Fruit fly (Drosophila melanogaster) whole organism, embryonic: ENCODE data around the gene CG14797.

Experiments
- Abd-B ChIP-seq: fragments of 200-800 bp; sonication (Bioruptor generic); optimal IDR thresholded peaks from 2 replicates; lab custom pipeline; 2018; ENCODE audit warnings: missing biosample characterization, mild to moderate bottlenecking, missing genetic modification characterization, moderate library complexity
- Atf6 ChIP-seq: fragments of 200-800 bp; sonication (Bioruptor generic); IDR thresholded peaks from 2 replicates; pipeline ENCODE4 v1.3.6; 2022; ENCODE audit warnings: missing biosample characterization, missing genetic modification characterization
- B-H1 ChIP-seq: fragments of 200-800 bp; sonication (Bioruptor generic); IDR thresholded peaks from 3 replicates; pipeline ENCODE4 v1.3.6; 2022; ENCODE audit warnings: missing biosample characterization, missing genetic modification characterization
- C15 ChIP-seq: fragments of 200-800 bp; sonication (Bioruptor generic); IDR thresholded peaks from 3 replicates; pipeline ENCODE4 v1.3.6; 2022; ENCODE audit warnings: missing biosample characterization, missing genetic modification characterization
- CG10979 ChIP-seq: fragments of 200-800 bp; sonication (Bioruptor generic); optimal IDR thresholded peaks from 2 replicates; lab custom pipeline; 2018; ENCODE audit warnings: missing biosample characterization, mild to moderate bottlenecking, missing genetic modification characterization, moderate library complexity
- CG11723 ChIP-seq: fragments of 200-800 bp; sonication (Bioruptor generic); optimal IDR thresholded peaks from 2 replicates; lab custom pipeline; 2017; ENCODE audit warnings: missing biosample characterization, mild to moderate bottlenecking, missing genetic modification characterization
- CG12659 ChIP-seq: fragments of 200-800 bp; sonication (Bioruptor generic); optimal IDR thresholded peaks from 3 replicates; lab custom pipeline; 2017; ENCODE audit warnings: mild to moderate bottlenecking, missing biosample characterization, missing genetic modification reagents, missing genetic modification characterization
- CG15601 ChIP-seq: fragments of 200-800 bp; sonication (Bioruptor generic); optimal IDR thresholded peaks from 3 replicates; lab custom pipeline; 2019; ENCODE audit warnings: missing biosample characterization, mild to moderate bottlenecking, missing genetic modification characterization, moderate library complexity
- CG1603 ChIP-seq: fragments of 200-800 bp; sonication (Bioruptor generic); optimal IDR thresholded peaks from 2 replicates; lab custom pipeline; 2019; ENCODE audit warnings: missing biosample characterization, mild to moderate bottlenecking, missing genetic modification characterization, moderate library complexity
- CG16813 ChIP-seq: fragments of 200-800 bp; sonication (Bioruptor generic); IDR thresholded peaks from 3 replicates; pipeline ENCODE4 v1.3.6; 2022; ENCODE audit warnings: missing biosample characterization, missing genetic modification characterization; ENCODE audit not compliant: partially characterized antibody
- CG17829 ChIP-seq: fragments of 200-800 bp; optimal IDR thresholded peaks from 2 replicates; lab custom pipeline; 2019; ENCODE audit warnings: missing biosample characterization, mild to moderate bottlenecking, missing genetic modification characterization, moderate library complexity
- CG1832 ChIP-seq: fragments of 200-800 bp; sonication (Bioruptor generic); optimal IDR thresholded peaks from 2 replicates; lab custom pipeline; 2017; ENCODE audit warnings: missing biosample characterization, mild to moderate bottlenecking, missing genetic modification characterization, inconsistent platforms
- CG18599 ChIP-seq: fragments of 200-800 bp; sonication (Bioruptor generic); optimal IDR thresholded peaks from 3 replicates; lab custom pipeline; 2017; ENCODE audit warnings: missing biosample characterization, missing genetic modification characterization, mild to moderate bottlenecking, moderate library complexity, missing genetic modification reagents
- CG2120 ChIP-seq: fragments of 200-800 bp; sonication (Bioruptor generic); optimal IDR thresholded peaks from 3 replicates; lab custom pipeline; 2016; ENCODE audit warnings: missing biosample characterization, missing genetic modification characterization
- CG2678 ChIP-seq: fragments of 200-800 bp; sonication (Bioruptor generic); optimal IDR thresholded peaks from 3 replicates; lab custom pipeline; 2019; ENCODE audit warnings: missing biosample characterization, mild to moderate bottlenecking, missing genetic modification characterization, moderate library complexity
- CG3163 ChIP-seq: fragments of 200-800 bp; sonication (Bioruptor generic); optimal IDR thresholded peaks from 3 replicates; lab custom pipeline; 2016; ENCODE audit warnings: missing biosample characterization, missing genetic modification characterization
- CG3838 ChIP-seq: fragments of 200-800 bp; sonication (Bioruptor generic); optimal IDR thresholded peaks from 3 replicates; lab custom pipeline; 2016; ENCODE audit warnings: missing biosample characterization, missing genetic modification characterization
- CG42726 ChIP-seq: fragments of 200-800 bp; sonication (Bioruptor generic); IDR thresholded peaks from 2 replicates; pipeline ENCODE4 v1.3.6; 2022; ENCODE audit warnings: missing biosample characterization, missing genetic modification characterization; ENCODE audit not compliant: partially characterized antibody
- CG4424 ChIP-seq: fragments of 200-800 bp; sonication (Bioruptor generic); optimal IDR thresholded peaks from 3 replicates; lab custom pipeline; 2016; ENCODE audit warnings: missing biosample characterization, missing genetic modification characterization
- CG4617 ChIP-seq: fragments of 200-800 bp; sonication (Bioruptor generic); optimal IDR thresholded peaks from 3 replicates; lab custom pipeline; 2016; ENCODE audit warnings: missing biosample characterization, missing genetic modification characterization, borderline replicate concordance
- CG4854 ChIP-seq: fragments of 200-800 bp; sonication (Bioruptor generic); optimal IDR thresholded peaks from 2 replicates; lab custom pipeline; 2016; ENCODE audit warnings: missing biosample characterization, missing genetic modification characterization, inconsistent platforms
- CG5180 ChIP-seq: fragments of 200-800 bp; sonication (Bioruptor generic); optimal IDR thresholded peaks from 3 replicates; lab custom pipeline; 2017; ENCODE audit warnings: missing biosample characterization, missing genetic modification characterization, mild to moderate bottlenecking, moderate library complexity, missing genetic modification reagents
- CG6765 ChIP-seq: fragments of 200-800 bp; sonication (Bioruptor generic); optimal IDR thresholded peaks from 3 replicates; lab custom pipeline; 2017; ENCODE audit warnings: missing biosample characterization, mild to moderate bottlenecking, missing genetic modification characterization
- CG8281 ChIP-seq: fragments of 200-800 bp; sonication (Bioruptor generic); optimal IDR thresholded peaks from 2 replicates; lab custom pipeline; 2018; ENCODE audit warnings: missing biosample characterization, mild to moderate bottlenecking, missing genetic modification characterization, moderate library complexity
- CG8765 ChIP-seq: fragments of 200-800 bp; sonication (Bioruptor generic); IDR thresholded peaks from 2 replicates; pipeline ENCODE4 v1.3.6; 2022; ENCODE audit warnings: missing biosample characterization, missing genetic modification characterization
- E2f2 ChIP-seq: fragments of 200-800 bp; sonication (Bioruptor generic); IDR thresholded peaks from 2 replicates; pipeline ENCODE4 v1.3.6; 2022; ENCODE audit warnings: missing biosample characterization, missing genetic modification characterization
- GATAe ChIP-seq: fragments of 200-800 bp; sonication (Bioruptor generic); conservative IDR thresholded peaks from 2 replicates; pipeline ENCODE4 v1.3.6; 2022; ENCODE audit warnings: missing biosample characterization, missing genetic modification characterization
- Hand ChIP-seq: fragments of 200-800 bp; sonication (Bioruptor generic); optimal IDR thresholded peaks from 2 replicates; lab custom pipeline; 2017; ENCODE audit warnings: mild to moderate bottlenecking, missing biosample characterization, missing genetic modification reagents, missing genetic modification characterization
- Hr51 ChIP-seq, 2 experiments: fragments of 200-800 bp; sonication (Bioruptor generic); optimal IDR thresholded peaks; 2 replicates in 1 of 2; 3 replicates in 1 of 2; lab custom pipeline; 2016 to 2018; ENCODE audit warnings: missing biosample characterization in 2 of 2, missing genetic modification characterization in 2 of 2, mild to moderate bottlenecking in 1 of 2, moderate library complexity in 1 of 2
- Ptx1 ChIP-seq: fragments of 200-800 bp; sonication (Bioruptor generic); IDR thresholded peaks from 2 replicates; pipeline ENCODE4 v1.3.6; 2022; ENCODE audit warnings: missing biosample characterization, missing genetic modification characterization
- Rfx ChIP-seq: fragments of 200-800 bp; sonication (Bioruptor generic); IDR thresholded peaks from 2 replicates; pipeline ENCODE4 v1.3.6; 2022; ENCODE audit warnings: missing biosample characterization, missing genetic modification characterization
- Tbp ChIP-seq: fragments of >200 bp; optimal IDR thresholded peaks from 2 replicates; lab custom pipeline; 2018; ENCODE audit warnings: missing biosample characterization, missing genetic modification characterization
- Usf ChIP-seq: fragments of 200-800 bp; sonication (Bioruptor generic); optimal IDR thresholded peaks from 2 replicates; lab custom pipeline; 2017; ENCODE audit warnings: missing genotype, missing biosample characterization, missing genetic modification characterization
- Vsx1 ChIP-seq: fragments of 200-800 bp; sonication (Bioruptor generic); optimal IDR thresholded peaks from 2 replicates; lab custom pipeline; 2017; ENCODE audit warnings: missing biosample characterization, mild to moderate bottlenecking, missing genetic modification characterization, missing genetic modification reagents
- ase ChIP-seq: fragments of 200-800 bp; sonication (Bioruptor generic); IDR thresholded peaks from 3 replicates; pipeline ENCODE4 v1.3.6; 2022; ENCODE audit warnings: missing biosample characterization, missing genetic modification characterization
- az2 ChIP-seq: fragments of 200-800 bp; sonication (Bioruptor generic); optimal IDR thresholded peaks from 3 replicates; lab custom pipeline; 2016; ENCODE audit warnings: missing biosample characterization, missing genetic modification characterization
- bowl ChIP-seq: fragments of 200-800 bp; sonication (Bioruptor generic); IDR thresholded peaks from 2 replicates; pipeline ENCODE4 v1.3.6; 2022; ENCODE audit warnings: missing biosample characterization, missing genetic modification characterization
- bsh ChIP-seq, 2 experiments: fragments of 200-800 bp; sonication (Bioruptor generic); optimal IDR thresholded peaks; 2 replicates each; lab custom pipeline; 2017 to 2018; ENCODE audit warnings: mild to moderate bottlenecking in 2 of 2, missing biosample characterization in 2 of 2, missing genetic modification characterization in 2 of 2, moderate library complexity in 1 of 2
- ewg ChIP-seq: fragments of 200-800 bp; sonication (Bioruptor generic); optimal IDR thresholded peaks from 3 replicates; lab custom pipeline; 2017; ENCODE audit warnings: mild to moderate bottlenecking, missing biosample characterization, missing genetic modification reagents, missing genetic modification characterization
- fd64A ChIP-seq: fragments of 200-800 bp; sonication (Bioruptor generic); optimal IDR thresholded peaks from 3 replicates; lab custom pipeline; 2018; ENCODE audit warnings: missing biosample characterization, mild to moderate bottlenecking, missing genetic modification characterization
- fd96Cb ChIP-seq: fragments of 200-800 bp; sonication (Bioruptor generic); optimal IDR thresholded peaks from 2 replicates; lab custom pipeline; 2018; ENCODE audit warnings: missing biosample characterization, mild to moderate bottlenecking, missing genetic modification characterization, moderate library complexity
- gsb-n ChIP-seq: fragments of 200-800 bp; sonication (Bioruptor generic); optimal IDR thresholded peaks from 3 replicates; lab custom pipeline; 2018; ENCODE audit warnings: missing biosample characterization, mild to moderate bottlenecking, missing genetic modification characterization
- ind ChIP-seq: fragments of 200-800 bp; sonication (Bioruptor generic); optimal IDR thresholded peaks from 3 replicates; lab custom pipeline; 2016; ENCODE audit warnings: missing biosample characterization, missing genetic modification characterization
- pnt ChIP-seq: fragments of 200-800 bp; sonication (Bioruptor generic); optimal IDR thresholded peaks from 3 replicates; lab custom pipeline; 2016; ENCODE audit warnings: missing biosample characterization, missing genetic modification characterization
- repo ChIP-seq: fragments of 200-800 bp; sonication (Bioruptor generic); optimal IDR thresholded peaks from 2 replicates; lab custom pipeline; 2016; ENCODE audit warnings: missing biosample characterization, missing genetic modification characterization
- slbo ChIP-seq: fragments of 200-800 bp; sonication (Bioruptor generic); IDR thresholded peaks from 2 replicates; pipeline ENCODE4 v1.3.6; 2022; ENCODE audit warnings: missing biosample characterization, missing genetic modification characterization
- stc ChIP-seq: fragments of 200-800 bp; sonication (Bioruptor generic); IDR thresholded peaks from 2 replicates; pipeline ENCODE4 v1.3.6; 2022; ENCODE audit warnings: missing biosample characterization, missing genetic modification characterization
- trh ChIP-seq: fragments of 200-800 bp; sonication (Bioruptor generic); optimal IDR thresholded peaks from 2 replicates; lab custom pipeline; 2016; ENCODE audit warnings: missing biosample characterization, missing genetic modification characterization
- twi ChIP-seq: fragments of 200-800 bp; optimal IDR thresholded peaks from 2 replicates; lab custom pipeline; 2019; ENCODE audit warnings: missing biosample characterization, mild to moderate bottlenecking, missing genetic modification characterization, moderate library complexity
- zf30C ChIP-seq: fragments of 200-800 bp; sonication (Bioruptor generic); optimal IDR thresholded peaks from 3 replicates; lab custom pipeline; 2018; ENCODE audit warnings: missing biosample characterization, mild to moderate bottlenecking, missing genetic modification characterization

The CG14797 gene

DNA sequence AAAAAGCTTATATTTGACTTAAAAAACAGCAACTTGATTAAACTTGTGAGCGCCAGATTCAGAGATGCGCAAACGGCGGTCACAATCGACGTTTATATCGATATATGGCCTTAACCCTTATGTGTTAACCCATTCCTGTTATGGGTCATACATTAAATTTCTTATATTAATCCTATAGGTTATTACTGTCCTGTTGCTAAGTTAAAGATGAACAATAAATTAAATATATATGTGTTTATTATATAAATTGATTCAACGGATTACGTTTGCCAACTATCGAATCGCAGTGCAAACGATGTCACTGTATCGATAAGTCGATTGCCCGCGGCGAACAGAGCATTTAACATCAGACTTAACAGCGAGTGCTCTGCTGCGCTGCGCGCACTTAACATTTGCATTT is 12.2 kb upstream of the CG14797 start, which contains the start of the genes CG3740 and hfw (continued):
- TF ChIP-seq C15 (GFP tag; lab: Robert Waterston, UW) (peak; percentile 23; the same call in 1 of the 3 replicates), zf30C (GFP tag; lab: Kevin White, UChicago) (no peak), ewg (GFP tag; lab: Kevin White, UChicago) (peak; percentile 67), ind (GFP tag; lab: Kevin White, UChicago) (peak; percentile 75), CG3163 (no peak), Hand (GFP tag; lab: Kevin White, UChicago) (no peak), Rfx (GFP tag; lab: Robert Waterston, UW) (peak; percentile 85), Atf6 (GFP tag; lab: Robert Waterston, UW) (peak; percentile 64; the same call in 1 of the 2 replicates), CG2678 (tag; lab: Kevin White, UChicago) (no peak), CG3838 (GFP tag; lab: Kevin White, UChicago) (no peak), slbo (GFP tag; lab: Robert Waterston, UW) (peak; percentile 90), CG4424 (GFP tag; lab: Kevin White, UChicago) (peak; percentile 73), Abd-B (GFP tag; lab: Kevin White, UChicago) (peak; percentile 73), CG5180 (peak; percentile 0), CG15601 (no peak), Hr51 (GFP tag; optimal IDR thresholded peaks at IDR 0.05; lab: Kevin White, UChicago) (peak; percentile 22 to 66), CG1603 (tag; lab: Kevin White, UChicago) (no peak), B-H1 (GFP tag; lab: Robert Waterston, UW) (peak; percentile 48; the same call in 2 of the 3 replicates), az2 (GFP tag; lab: Kevin White, UChicago) (peak; percentile 63), CG4617 (GFP tag; lab: Kevin White, UChicago) (peak; percentile 8), stc (GFP tag; lab: Robert Waterston, UW) (0 out of 2 replicates have a peak, but pooled peaks have one; percentile 44), CG10979 (tag; lab: Kevin White, UChicago) (peak; percentile 55), CG2120 (GFP tag; lab: Kevin White, UChicago) (peak; percentile 75), CG42726 (GFP tag; lab: Robert Waterston, UW) (0 out of 2 replicates have a peak, but pooled peaks have one; percentile 58), CG12659 (GFP tag; lab: Kevin White, UChicago) (peak; percentile 79), GATAe (GFP tag; lab: Robert Waterston, UW) (peak; percentile 43; the same call in 1 of the 2 replicates), E2f2 (GFP tag; lab: Robert Waterston, UW) (peak; percentile 67), Ptx1 (peak; percentile 85), CG8765 (GFP tag; lab: Robert Waterston, UW) (peak; percentile 28; the same call in 1 of the 2 replicates), CG16813 (peak; percentile 94), pnt (peak; percentile 5), Vsx1 (GFP tag; lab: Kevin White, UChicago) (no peak), repo (no peak), fd96Cb (tag; lab: Kevin White, UChicago) (peak; percentile 61), CG6765 (no peak), fd64A (GFP tag; lab: Kevin White, UChicago) (no peak), CG8281 (tag; lab: Kevin White, UChicago) (no peak), CG1832 (no peak), Usf (GFP tag; lab: Kevin White, UChicago) (peak; percentile 37), CG17829 (tag; lab: Kevin White, UChicago) (peak; percentile 81), CG11723 (GFP tag; lab: Kevin White, UChicago) (peak; percentile 4), gsb-n (tag; lab: Kevin White, UChicago) (no peak), bowl (GFP tag; lab: Robert Waterston, UW) (no peak), ase (GFP tag; lab: Robert Waterston, UW) (peak; percentile 61; the same call in 1 of the 3 replicates), Tbp (no peak), twi (tag; lab: Kevin White, UChicago) (peak; percentile 62), CG4854 (GFP tag; lab: Kevin White, UChicago) (no peak), trh (GFP tag; lab: Kevin White, UChicago) (peak; percentile 29), CG18599 (GFP tag; lab: Kevin White, UChicago) (peak; percentile 68), bsh (GFP tag; optimal IDR thresholded peaks at IDR 0.05; lab: Kevin White, UChicago) (peak in 1 of 2 experiments; percentile 70)
